Worm (Caenorhabditis elegans): ENCODE measurements around the gene sra-1.

sra-1 gene

ce11 chrII:9559929-9560328, 38.5 kb upstream of the sra-1 start, which contains the start of gene F35H8.4:
F35H8.4 (minus strand) TSS chrII:9560029.
- no peak for TF ChIP-seq nhr-237 (tag; optimal IDR thresholded peaks at IDR 0.05)
- no peak for TF ChIP-seq flh-1 (GFP tag; optimal IDR thresholded peaks at IDR 0.05)
- TF ChIP-seq ceh-43 (GFP tag; optimal IDR thresholded peaks at IDR 0.05) = no peak
- no peak for TF ChIP-seq ztf-11 (tag; optimal IDR thresholded peaks at IDR 0.05)
- no peak for TF ChIP-seq M03D4.4 (tag; optimal IDR thresholded peaks at IDR 0.05)
- no peak for TF ChIP-seq ceh-39 (tag; optimal IDR thresholded peaks at IDR 0.05)
- TF ChIP-seq zip-8 (tag; optimal IDR thresholded peaks at IDR 0.05) = no peak
- no peak for TF ChIP-seq mls-2 (tag; optimal IDR thresholded peaks at IDR 0.05)

ce11 chrII:9558906-9559305, 37.4 kb upstream of the sra-1 start:
- no peak for TF ChIP-seq hlh-1 (tag; optimal IDR thresholded peaks at IDR 0.05)
- no peak for TF ChIP-seq tbx-8 (GFP tag; optimal IDR thresholded peaks at IDR 0.05)
- no peak for TF ChIP-seq drap-1 (GFP tag; optimal IDR thresholded peaks at IDR 0.05)
- TF ChIP-seq unc-39 (tag; optimal IDR thresholded peaks at IDR 0.05) = no peak
- TF ChIP-seq blmp-1 (tag; optimal IDR thresholded peaks at IDR 0.05) = no peak
- no peak for TF ChIP-seq pha-4 (tag; optimal IDR thresholded peaks at IDR 0.05)
- TF ChIP-seq bed-3 (GFP tag; optimal IDR thresholded peaks at IDR 0.05) = no peak
- no peak for TF ChIP-seq ztf-11 (tag; optimal IDR thresholded peaks at IDR 0.05)
- TF ChIP-seq cnd-1 (tag; optimal IDR thresholded peaks at IDR 0.05) = no peak
- TF ChIP-seq ceh-39 (tag; optimal IDR thresholded peaks at IDR 0.05) = no peak
- TF ChIP-seq ces-1 (GFP tag; optimal IDR thresholded peaks at IDR 0.05) = no peak
- no peak for TF ChIP-seq sem-2 (GFP tag; optimal IDR thresholded peaks at IDR 0.05)
- TF ChIP-seq zip-8 (tag; optimal IDR thresholded peaks at IDR 0.05) = no peak
- TF ChIP-seq sptf-1 (tag; optimal IDR thresholded peaks at IDR 0.05) = no peak
- TF ChIP-seq nhr-237 (tag; optimal IDR thresholded peaks at IDR 0.05) = no peak
- no peak for TF ChIP-seq lin-13 (tag; optimal IDR thresholded peaks at IDR 0.05)
- TF ChIP-seq M03D4.4 (tag; optimal IDR thresholded peaks at IDR 0.05) = no peak

ce11 chrII:9557437-9558150, 36.1 kb upstream of the sra-1 start, which contains the start of gene zfp-2:
zfp-2 (plus strand) TSS chrII:9557650.
- TF ChIP-seq ces-1 (GFP tag; optimal IDR thresholded peaks at IDR 0.05) (peak; percentile 82), hlh-1 (tag; optimal IDR thresholded peaks at IDR 0.05) (no peak), lsy-2 (tag; optimal IDR thresholded peaks at IDR 0.05) (peak; percentile 8), mab-5 (tag; optimal IDR thresholded peaks at IDR 0.05) (no peak), ztf-11 (tag; optimal IDR thresholded peaks at IDR 0.05) (no peak), ham-2 (GFP tag; optimal IDR thresholded peaks at IDR 0.05) (no peak)

ce11 chrII:9556582-9556981, 35.1 kb upstream of the sra-1 start:
- TF ChIP-seq ceh-43 (GFP tag; optimal IDR thresholded peaks at IDR 0.05) (no peak), hlh-1 (tag; optimal IDR thresholded peaks at IDR 0.05) (no peak), nhr-76 (tag; optimal IDR thresholded peaks at IDR 0.05) (no peak), lin-32 (GFP tag; optimal IDR thresholded peaks at IDR 0.05) (no peak), cnd-1 (tag; optimal IDR thresholded peaks at IDR 0.05) (no peak), elt-1 (tag; optimal IDR thresholded peaks at IDR 0.05; ENCODE audit: borderline replicate concordance, insufficient read depth) (no peak), nhr-2 (tag; optimal IDR thresholded peaks at IDR 0.05) (no peak), sem-2 (GFP tag; optimal IDR thresholded peaks at IDR 0.05) (no peak), lin-13 (tag; optimal IDR thresholded peaks at IDR 0.05) (no peak), ceh-39 (tag; optimal IDR thresholded peaks at IDR 0.05) (no peak), drap-1 (GFP tag; optimal IDR thresholded peaks at IDR 0.05) (no peak), bed-3 (GFP tag; optimal IDR thresholded peaks at IDR 0.05) (no peak), ces-1 (GFP tag; optimal IDR thresholded peaks at IDR 0.05) (no peak), unc-120 (tag; optimal IDR thresholded peaks at IDR 0.05; ENCODE audit: poor library complexity, severe bottlenecking) (no peak), tbx-8 (GFP tag; optimal IDR thresholded peaks at IDR 0.05) (no peak), nhr-28 (tag; optimal IDR thresholded peaks at IDR 0.05) (no peak), M03D4.4 (tag; optimal IDR thresholded peaks at IDR 0.05) (no peak), snpc-4 (tag; optimal IDR thresholded peaks at IDR 0.05) (no peak), nhr-12 (tag; optimal IDR thresholded peaks at IDR 0.05) (no peak)

Measured in whole organism, mixed stage, embryonic.